Worm (Caenorhabditis elegans): ENCODE measurements around the gene ubxn-2.

ubxn-2 gene

DNA sequence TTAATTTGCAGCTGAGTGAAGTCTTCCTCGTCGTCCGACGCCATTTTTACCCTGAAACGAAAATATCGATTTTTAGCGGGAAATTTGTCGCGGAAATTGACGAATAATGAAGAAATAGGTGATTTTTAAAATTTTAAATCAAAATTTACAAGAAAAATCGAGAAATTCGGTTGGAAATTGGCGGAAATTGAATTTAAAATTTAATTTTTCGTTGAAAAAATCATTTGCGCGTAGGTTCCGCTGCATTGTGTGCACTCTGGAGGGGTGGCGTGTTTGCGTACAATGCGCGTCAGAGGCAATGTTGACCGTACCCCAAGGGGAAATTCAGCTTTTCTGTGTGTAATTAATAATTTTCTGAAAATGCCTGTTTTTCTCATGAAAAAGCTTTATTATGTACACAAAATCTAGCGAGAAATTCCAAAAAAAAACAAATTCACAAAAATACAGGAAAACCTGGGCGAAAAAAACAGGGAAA is 21.7 kb downstream of the ubxn-2 start, which contains the start of gene Y94H6A.5 (continued):
- TF ChIP-seq unc-98 (GFP tag; IDR thresholded peaks at IDR 0.05) (no peak), lir-3 (tag; optimal IDR thresholded peaks at IDR 0.05; ENCODE audit: poor library complexity) (no peak), dsc-1 (tag; optimal IDR thresholded peaks at IDR 0.05) (peak; percentile 13), elt-3 (tag; optimal IDR thresholded peaks at IDR 0.05) (no peak), nhr-76 (tag; optimal IDR thresholded peaks at IDR 0.05) (no peak), dpl-1 (GFP tag; optimal IDR thresholded peaks at IDR 0.05) (peak; percentile 31 to 65 (median 37)), lsy-2 (tag; optimal IDR thresholded peaks at IDR 0.05) (peak; percentile 90 to 98), ztf-11 (tag; optimal IDR thresholded peaks at IDR 0.05) (no peak), nhr-11 (tag; optimal IDR thresholded peaks at IDR 0.05) (no peak)

- no peak for TF ChIP-seq fkh-10 (GFP tag; optimal IDR thresholded peaks at IDR 0.05)
- TF ChIP-seq ceh-8 (GFP tag; optimal IDR thresholded peaks at IDR 0.05), result peak; percentile 75
Measured at ce11 chrIV:2688716-2689307, 36.8 kb downstream of the ubxn-2 start, which contains the start of gene egrh-3. Gene egrh-3, minus strand, starts transcription at chrIV:2688766.

DNA sequence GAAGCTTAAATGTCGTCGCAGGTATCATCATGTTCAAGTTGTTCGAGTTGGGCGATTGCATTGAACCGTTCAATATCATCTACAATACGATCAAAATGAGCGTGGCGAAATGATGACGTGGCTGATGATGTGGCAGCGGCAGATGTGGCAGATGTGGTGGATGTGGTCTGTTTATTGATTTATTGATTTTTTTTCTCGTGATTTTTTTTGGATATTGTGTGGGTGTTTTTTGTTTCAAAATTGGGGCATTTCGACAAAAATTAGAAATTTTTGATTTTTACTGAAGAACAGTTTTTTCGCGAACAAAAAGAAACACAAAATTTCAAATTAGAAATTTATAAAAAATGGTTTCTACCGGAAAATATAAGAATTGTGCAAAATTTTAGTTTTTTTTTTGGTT is 45.3 kb downstream of the ubxn-2 start:
- TF ChIP-seq unc-130 (tag; optimal IDR thresholded peaks at IDR 0.05) (no peak), hpl-2 (GFP tag; optimal IDR thresholded peaks at IDR 0.05) (no peak), dsc-1 (tag; optimal IDR thresholded peaks at IDR 0.05) (no peak), lsy-2 (tag; optimal IDR thresholded peaks at IDR 0.05) (no peak), tbx-2 (tag; optimal IDR thresholded peaks at IDR 0.05) (no peak), blmp-1 (tag; optimal IDR thresholded peaks at IDR 0.05) (no peak), fkh-4 (tag; optimal IDR thresholded peaks at IDR 0.05; ENCODE audit: borderline replicate concordance) (no peak), mdl-1 (tag; optimal IDR thresholded peaks at IDR 0.05) (no peak), mab-9 (GFP tag; IDR thresholded peaks at IDR 0.05) (no peak), ceh-8 (GFP tag; optimal IDR thresholded peaks at IDR 0.05) (no peak), hlh-17 (GFP tag; optimal IDR thresholded peaks at IDR 0.05; ENCODE audit: borderline replicate concordance) (no peak)

ce11 chrIV:2678152-2678551 is 47.5 kb downstream of the ubxn-2 start:
- TF ChIP-seq efl-1 (optimal IDR thresholded peaks at IDR 0.05) (no peak), efl-1 (GFP tag; optimal IDR thresholded peaks at IDR 0.05 in 1 of 2) (peak in 1 of 2 experiments; percentile 38), ceh-90 (tag; optimal IDR thresholded peaks at IDR 0.05) (no peak)

DNA sequence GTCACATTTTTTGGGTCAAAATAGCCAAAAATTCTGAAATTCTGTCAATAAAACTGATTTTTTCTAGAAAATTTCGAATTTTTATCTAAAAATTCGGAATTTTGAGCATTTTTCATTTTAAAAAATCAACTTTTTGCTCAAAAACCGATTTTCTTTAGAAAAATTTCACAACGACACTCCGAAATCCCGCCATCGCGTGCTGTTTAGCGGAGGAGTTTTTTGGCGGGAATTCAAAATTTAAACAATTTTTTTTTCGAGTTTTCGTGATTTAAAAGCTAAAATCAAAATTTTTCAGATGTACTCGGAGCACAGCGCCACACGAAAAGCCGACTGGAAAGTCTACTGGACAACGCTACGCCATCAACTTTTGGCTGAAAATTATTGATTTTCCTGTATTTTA is 47.9 kb downstream of the ubxn-2 start:
- no peak for TF ChIP-seq pag-3 (tag; optimal IDR thresholded peaks at IDR 0.05; ENCODE audit: borderline replicate concordance, insufficient read depth)
- no peak for TF ChIP-seq zip-4 (GFP tag; optimal IDR thresholded peaks at IDR 0.05)
- no peak for TF ChIP-seq Y116A8C.19 (tag; optimal IDR thresholded peaks at IDR 0.05; ENCODE audit: borderline replicate concordance)
- no peak for TF ChIP-seq lin-15B (tag; optimal IDR thresholded peaks at IDR 0.05)
- no peak for TF ChIP-seq nhr-84 (tag; optimal IDR thresholded peaks at IDR 0.05)
- TF ChIP-seq dpl-1 (GFP tag; optimal IDR thresholded peaks at IDR 0.05), result peak; percentile 23 to 69 (median 36)
- no peak for TF ChIP-seq ces-1 (GFP tag; optimal IDR thresholded peaks at IDR 0.05)
- no peak for TF ChIP-seq mab-9 (GFP tag; IDR thresholded peaks at IDR 0.05)
- peak; percentile 64 to 85 for TF ChIP-seq efl-1 (optimal IDR thresholded peaks at IDR 0.05)
- TF ChIP-seq efl-1 (GFP tag; optimal IDR thresholded peaks at IDR 0.05 in 1 of 2), result peak; percentile 74 to 95
- TF ChIP-seq ztf-4 (tag; optimal IDR thresholded peaks at IDR 0.05), result no peak
- no peak for TF ChIP-seq aha-1 (tag; optimal IDR thresholded peaks at IDR 0.05)
- TF ChIP-seq alr-1 (tag; optimal IDR thresholded peaks at IDR 0.05; ENCODE audit: borderline replicate concordance), result no peak
- TF ChIP-seq lin-35 (GFP tag; optimal IDR thresholded peaks at IDR 0.05), result peak; percentile 39 to 40
- TF ChIP-seq nhr-71 (tag; optimal IDR thresholded peaks at IDR 0.05), result no peak
- TF ChIP-seq hlh-4 (tag; optimal IDR thresholded peaks at IDR 0.05), result no peak
- no peak for TF ChIP-seq lin-39 (tag; optimal IDR thresholded peaks at IDR 0.05)
- no peak for TF ChIP-seq dsc-1 (tag; optimal IDR thresholded peaks at IDR 0.05)

Measured in whole organism, L1 larva.